Worm (Caenorhabditis elegans) whole organism, L4 larva: Measurements from ENCODE around the gene coq-5.

ENCODE experiments used
- D1046.2 ChIP-seq: fragments of 200-800 bp; sonication (Bioruptor generic); IDR thresholded peaks from 2 replicates; pipeline ENCODE4 v1.3.6; 2022; ENCODE audit warnings: missing genetic modification characterization, missing compliant biosample characterization
- F37D6.2 ChIP-seq: sonication (generic microtip); optimal IDR thresholded peaks from 2 replicates; lab custom pipeline; 2016; ENCODE audit warnings: mild to moderate bottlenecking, missing genetic modification characterization, missing compliant biosample characterization
- F49E8.2 ChIP-seq: sonication (generic microtip); optimal IDR thresholded peaks from 2 replicates; lab custom pipeline; 2016; ENCODE audit warnings: missing compliant biosample characterization, mild to moderate bottlenecking, missing genetic modification characterization, borderline replicate concordance
- R02D3.7 ChIP-seq: fragments of 150-350 bp; sonication (generic microtip); optimal IDR thresholded peaks from 3 replicates; lab custom pipeline; 2014; ENCODE audit warnings: missing biosample characterization, missing genetic modification characterization
- T20F7.1 ChIP-seq: fragments of 200-800 bp; sonication (Bioruptor generic); optimal IDR thresholded peaks from 2 replicates; lab custom pipeline; 2018; ENCODE audit warnings: mild to moderate bottlenecking, missing genetic modification characterization, missing compliant biosample characterization
- T26A8.4 ChIP-seq: fragments of 200-800 bp; sonication (Bioruptor generic); IDR thresholded peaks from 2 replicates; pipeline ENCODE4 v1.3.6; 2022; ENCODE audit warnings: missing genetic modification characterization, missing compliant biosample characterization
- Y105C5A.15 ChIP-seq: fragments of 200-800 bp; sonication (Bioruptor generic); IDR thresholded peaks from 2 replicates; pipeline ENCODE4 v1.3.6; 2022; ENCODE audit warnings: missing genetic modification characterization, missing compliant biosample characterization
- aha-1 ChIP-seq: fragments of 150-350 bp; peaks from one replicate; lab custom pipeline; 2014; ENCODE audit warnings: missing biosample characterization, missing genetic modification characterization
- ama-1 ChIP-seq: fragments of 150-350 bp; optimal IDR thresholded peaks from 2 replicates; lab custom pipeline; 2014; ENCODE audit warnings: inconsistent platforms, mixed read lengths
- arid-1 ChIP-seq: fragments of 200-800 bp; sonication (Bioruptor generic); conservative IDR thresholded peaks from 2 replicates; pipeline ENCODE4 v1.3.6; 2022; ENCODE audit warnings: missing genetic modification reagents, missing genetic modification characterization, missing compliant biosample characterization
- ctbp-1 ChIP-seq: fragments of 200-800 bp; sonication (Bioruptor generic); IDR thresholded peaks from 2 replicates; pipeline ENCODE4 v1.3.6; 2022; ENCODE audit warnings: missing genetic modification reagents, missing genetic modification characterization, missing compliant biosample characterization
- daf-16 ChIP-seq, 3 experiments: sonication (generic microtip); optimal IDR thresholded peaks; 2 replicates each; lab custom pipeline; 2016 to 2017; ENCODE audit warnings: missing genetic modification characterization in 3 of 3, missing genetic modification reagents in 3 of 3, mild to moderate bottlenecking in 2 of 3, missing compliant biosample characterization in 2 of 3, missing biosample characterization in 1 of 3, moderate library complexity in 1 of 3
- daf-19 ChIP-seq: fragments of 200-800 bp; sonication (Bioruptor generic); conservative IDR thresholded peaks from 2 replicates; pipeline ENCODE4 v1.3.6; 2022; ENCODE audit warnings: missing genetic modification characterization, missing compliant biosample characterization
- dmd-6 ChIP-seq: fragments of 200-800 bp; sonication (Bioruptor generic); IDR thresholded peaks from 2 replicates; pipeline ENCODE4 v1.3.6; 2022; ENCODE audit warnings: missing genetic modification reagents, missing genetic modification characterization, missing compliant biosample characterization
- dpl-1 ChIP-seq: fragments of 150-350 bp; optimal IDR thresholded peaks from 2 replicates; lab custom pipeline; 2014; ENCODE audit warnings: missing biosample characterization, missing genetic modification reagents, missing genetic modification characterization
- duxl-1 ChIP-seq: sonication (generic microtip); optimal IDR thresholded peaks from 2 replicates; lab custom pipeline; 2016; ENCODE audit warnings: mild to moderate bottlenecking, missing genetic modification characterization, moderate library complexity, missing compliant biosample characterization; ENCODE audit not compliant: poor library complexity
- dve-1 ChIP-seq: sonication (generic microtip); optimal IDR thresholded peaks from 2 replicates; lab custom pipeline; 2017; ENCODE audit warnings: antibody characterized with exemption, mild to moderate bottlenecking, missing genetic modification characterization, missing compliant biosample characterization; ENCODE audit not compliant: insufficient read depth
- fkh-10 ChIP-seq: fragments of 150-350 bp; optimal IDR thresholded peaks from 2 replicates; lab custom pipeline; 2014; ENCODE audit warnings: missing biosample characterization, missing genetic modification reagents, missing genetic modification characterization
- hif-1 ChIP-seq, 2 experiments: sonication (generic microtip); optimal IDR thresholded peaks; 2 replicates each; lab custom pipeline; 2016 to 2017; ENCODE audit warnings: missing compliant biosample characterization in 2 of 2, missing genetic modification characterization in 2 of 2, missing genetic modification reagents in 2 of 2, missing genotype in 2 of 2, mild to moderate bottlenecking in 1 of 2
- hlh-30 ChIP-seq: sonication (generic microtip); optimal IDR thresholded peaks from 2 replicates; lab custom pipeline; 2017; ENCODE audit warnings: antibody characterized with exemption, mild to moderate bottlenecking, missing genetic modification characterization, missing compliant biosample characterization; ENCODE audit not compliant: insufficient read depth
- lin-15B ChIP-seq: fragments of 150-350 bp; sonication (generic microtip); optimal IDR thresholded peaks from 3 replicates; lab custom pipeline; 2014; ENCODE audit warnings: missing biosample characterization, missing genetic modification characterization
- lin-39 ChIP-seq: fragments of 150-350 bp; optimal IDR thresholded peaks from 2 replicates; lab custom pipeline; 2014; ENCODE audit warnings: missing biosample characterization, missing genetic modification reagents, missing genetic modification characterization
- lir-3 ChIP-seq: sonication (generic microtip); optimal IDR thresholded peaks from 2 replicates; lab custom pipeline; 2016; ENCODE audit warnings: mild to moderate bottlenecking, missing genetic modification characterization, missing compliant biosample characterization
- lsy-2 ChIP-seq, 2 experiments: fragments of 150-350 bp in 1 of 2; sonication (generic microtip) in 1 of 2; optimal IDR thresholded peaks; 2 replicates each; lab custom pipeline; 2014 to 2017; ENCODE audit warnings: missing biosample characterization in 2 of 2, missing genetic modification characterization in 2 of 2
- mep-1 ChIP-seq: fragments of 150-350 bp; sonication (generic microtip); optimal IDR thresholded peaks from 3 replicates; lab custom pipeline; 2014; ENCODE audit warnings: missing biosample characterization, missing genetic modification characterization
- nhr-76 ChIP-seq: fragments of 150-350 bp; optimal IDR thresholded peaks from 2 replicates; lab custom pipeline; 2014; ENCODE audit warnings: missing biosample characterization, missing genetic modification characterization
- php-3 ChIP-seq: fragments of 200-800 bp; sonication (Bioruptor generic); IDR thresholded peaks from 2 replicates; pipeline ENCODE4 v1.3.6; 2022; ENCODE audit warnings: missing genetic modification reagents, missing genetic modification characterization, missing compliant biosample characterization
- set-16 ChIP-seq: fragments of 200-800 bp; sonication (Bioruptor generic); IDR thresholded peaks from 2 replicates; pipeline ENCODE4 v1.3.6; 2022; ENCODE audit warnings: missing genetic modification reagents, missing genetic modification characterization, missing compliant biosample characterization
- unc-62 ChIP-seq, 3 experiments: fragments of 150-350 bp in 1 of 3; sonication (generic microtip); optimal IDR thresholded peaks in 2 of 3; peaks in 1 of 3; 1 replicate in 1 of 3; 2 replicates in 2 of 3; lab custom pipeline; 2014 to 2017; ENCODE audit warnings: missing biosample characterization in 3 of 3, missing genetic modification characterization in 3 of 3, missing genetic modification reagents in 3 of 3, missing genotype in 1 of 3
- zag-1 ChIP-seq: fragments of 150-350 bp; optimal IDR thresholded peaks from 2 replicates; lab custom pipeline; 2014; ENCODE audit warnings: missing biosample characterization, missing genetic modification characterization
- zfp-3 ChIP-seq: fragments of 200-800 bp; sonication (Bioruptor generic); conservative IDR thresholded peaks from 2 replicates; pipeline ENCODE4 v1.3.6; 2022; ENCODE audit warnings: missing genetic modification reagents, missing genetic modification characterization, missing compliant biosample characterization

The coq-5 gene

ce11 chrIII:7848173-7848572, 10.1 kb downstream of the coq-5 start:
- no peak for TF ChIP-seq dmd-6 (GFP tag; lab: Robert Waterston, UW)
- TF ChIP-seq lsy-2 (tag; optimal IDR thresholded peaks at IDR 0.05; lab: Kevin White, UChicago): peak in 1 of 2 experiments; percentile 22
- peak; percentile 17 for TF ChIP-seq fkh-10 (GFP tag; lab: Kevin White, UChicago)
- no peak for TF ChIP-seq T20F7.1
- TF ChIP-seq aha-1: peak; percentile 69

DNA sequence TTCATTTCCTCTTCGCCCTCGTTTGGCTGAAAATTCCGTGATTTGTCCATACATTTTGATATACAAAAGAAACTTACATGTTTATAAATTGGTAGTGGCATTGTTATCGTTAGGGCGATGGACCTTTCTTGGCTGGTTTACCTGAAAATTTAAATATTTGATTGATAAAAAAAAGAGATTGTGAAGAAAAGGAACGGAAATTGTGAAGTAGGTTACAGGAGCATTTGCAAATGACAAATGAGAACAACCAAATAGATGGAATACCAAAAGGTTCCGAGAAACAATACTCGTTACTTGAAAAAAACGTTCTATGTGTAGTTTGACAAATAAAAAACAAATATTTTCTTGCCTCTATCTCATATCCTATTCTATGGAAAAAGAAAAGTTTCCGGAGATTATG, 14.7 kb downstream of the coq-5 start, which contains the start of gene ZK652.8:
ZK652.8 (minus strand) TSS at position 101 of the 400 bp plus-strand sequence.
- TF ChIP-seq hif-1 (tag; optimal IDR thresholded peaks at IDR 0.05; lab: Kevin White, UChicago) (no peak), aha-1 (peak; percentile 59)

DNA sequence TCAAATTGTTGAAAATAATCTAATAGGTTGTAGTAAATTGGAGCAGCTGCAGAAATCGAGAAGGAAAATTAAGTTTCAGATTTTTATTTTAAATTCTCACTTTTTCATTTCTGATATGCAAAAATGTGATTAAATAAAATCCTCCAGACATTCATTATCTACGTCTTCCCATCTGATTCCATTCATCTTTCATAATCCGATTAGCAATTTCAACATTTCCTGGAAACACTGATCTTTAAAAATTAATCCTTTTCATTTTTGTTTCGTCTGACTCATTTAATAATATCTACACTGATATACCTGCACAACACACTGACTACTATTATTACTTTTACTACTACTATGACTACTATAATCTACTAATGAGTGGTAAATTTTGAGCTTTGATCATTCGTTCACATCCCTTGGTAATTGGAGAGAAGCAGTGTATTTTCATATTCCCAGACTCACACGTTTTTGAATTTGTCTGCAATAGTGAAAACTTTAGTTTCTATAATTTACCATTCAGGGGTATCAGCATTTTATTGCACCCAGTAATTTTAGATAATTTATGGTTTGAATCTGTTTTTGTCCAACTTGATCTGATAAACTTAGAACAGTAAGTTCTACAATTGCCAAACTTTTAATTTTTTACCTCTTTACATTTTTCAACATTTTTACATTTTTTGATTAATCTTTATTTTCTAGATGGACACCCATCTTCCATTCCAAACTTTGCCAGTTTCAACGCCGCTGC, 19.2 kb downstream of the coq-5 start, which contains the start of gene ceh-23:
ceh-23 (plus strand) TSS at position 686 of the 736 bp plus-strand sequence.
- TF ChIP-seq F49E8.2 (no peak), daf-16 (GFP tag; optimal IDR thresholded peaks at IDR 0.05; lab: Kevin White, UChicago) (no peak), daf-16 (tag; optimal IDR thresholded peaks at IDR 0.05; lab: Kevin White, UChicago) (no peak), arid-1 (GFP tag; lab: Robert Waterston, UW) (no peak), lin-39 (tag; lab: Kevin White, UChicago) (no peak), zfp-3 (GFP tag; lab: Robert Waterston, UW) (no peak)

- TF ChIP-seq nhr-76 (no peak), set-16 (GFP tag; lab: Robert Waterston, UW) (no peak), lin-15B (tag; lab: Kevin White, UChicago) (no peak), php-3 (no peak)
Observed at ce11 chrIII:7837567-7837966, 20.7 kb downstream of the coq-5 start.

DNA sequence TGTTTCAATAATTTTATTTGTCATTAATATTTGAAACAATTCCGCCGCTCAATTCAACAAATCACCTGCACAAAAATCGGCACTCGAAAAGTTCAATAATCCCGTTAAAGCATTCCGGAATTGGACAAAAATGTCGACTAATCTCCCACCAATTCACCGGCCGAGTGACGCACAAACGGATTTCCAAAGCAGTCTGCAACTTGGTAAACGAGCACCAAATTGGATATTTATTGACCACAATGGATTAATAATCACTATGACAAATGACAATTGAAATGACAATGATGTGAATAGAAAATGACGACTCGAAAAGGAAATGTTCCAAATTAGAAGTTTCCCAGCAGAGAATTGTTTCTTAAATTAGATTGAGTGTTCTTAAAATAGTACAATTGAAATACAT, 22.6 kb downstream of the coq-5 start:
- TF ChIP-seq unc-62 (GFP tag; optimal IDR thresholded peaks at IDR 0.05 in 1 of 2; lab: Kevin White, UChicago): peak in 1 of 2 experiments; percentile 13
- TF ChIP-seq unc-62 (tag; optimal IDR thresholded peaks at IDR 0.05; lab: Kevin White, UChicago): no peak
- no peak for TF ChIP-seq lsy-2 (tag; optimal IDR thresholded peaks at IDR 0.05; lab: Kevin White, UChicago)

- no peak for TF ChIP-seq duxl-1 (tag; lab: Kevin White, UChicago)
- no peak for TF ChIP-seq daf-19 (GFP tag; lab: Robert Waterston, UW)
- TF ChIP-seq Y105C5A.15 (GFP tag; lab: Robert Waterston, UW): no peak
- no peak for TF ChIP-seq set-16 (GFP tag; lab: Robert Waterston, UW)
- TF ChIP-seq T26A8.4: no peak
Observed at ce11 chrIII:7834848-7835247, 23.4 kb downstream of the coq-5 start.

- TF ChIP-seq R02D3.7 (tag; lab: Kevin White, UChicago) (no peak), T26A8.4 (no peak)
Observed at ce11 chrIII:7832473-7832872, 25.8 kb downstream of the coq-5 start.

- TF ChIP-seq hlh-30 (tag; lab: Kevin White, UChicago) (peak; percentile 41), lsy-2 (tag; optimal IDR thresholded peaks at IDR 0.05; lab: Kevin White, UChicago) (peak in 1 of 2 experiments; percentile 65), D1046.2 (no peak), dpl-1 (peak; percentile 61), dve-1 (tag; lab: Kevin White, UChicago) (peak; percentile 11), zag-1 (no peak), nhr-76 (no peak), ctbp-1 (GFP tag; lab: Robert Waterston, UW) (no peak), ama-1 (peak; percentile 14), mep-1 (no peak), F37D6.2 (no peak), daf-16 (GFP tag; optimal IDR thresholded peaks at IDR 0.05; lab: Kevin White, UChicago) (no peak), daf-16 (tag; optimal IDR thresholded peaks at IDR 0.05; lab: Kevin White, UChicago) (peak; percentile 40), lir-3 (tag; lab: Kevin White, UChicago) (no peak)
- TF ChIP-seq, all 104 proteins: peak for 6
Observed at ce11 chrIII:7828576-7829461, 29.4 kb downstream of the coq-5 start, which contains the start of the genes egl-45 and kcmf-1. Gene egl-45, minus strand, starts transcription at chrIII:7828626. Gene kcmf-1, plus strand, starts transcription at chrIII:7829411.
